Worm (Caenorhabditis elegans) whole organism, L2 larva: ENCODE results near the gene sek-6.

ENCODE experiments used
- R02D3.7 ChIP-seq: fragments of 150-350 bp; optimal IDR thresholded peaks from 2 replicates; lab custom pipeline; 2014; ENCODE audit warnings: missing biosample characterization, missing genetic modification characterization
- dmd-4 ChIP-seq: sonication (generic microtip); optimal IDR thresholded peaks from 2 replicates; lab custom pipeline; 2017; ENCODE audit warnings: missing biosample characterization, missing genetic modification characterization
- egl-27 ChIP-seq: sonication (generic microtip); optimal IDR thresholded peaks from 3 replicates; lab custom pipeline; 2017; ENCODE audit warnings: missing biosample characterization, missing genetic modification reagents, missing genetic modification characterization
- elt-1 ChIP-seq: fragments of 150-350 bp; optimal IDR thresholded peaks from 2 replicates; lab custom pipeline; 2014; ENCODE audit warnings: missing biosample characterization, missing genetic modification characterization
- lin-13 ChIP-seq: fragments of 150-350 bp; optimal IDR thresholded peaks from 2 replicates; lab custom pipeline; 2014; ENCODE audit warnings: missing biosample characterization, missing genetic modification reagents, missing genetic modification characterization
- lin-39 ChIP-seq: fragments of 150-350 bp; optimal IDR thresholded peaks from 2 replicates; lab custom pipeline; 2014; ENCODE audit warnings: missing biosample characterization, missing genetic modification reagents, missing genetic modification characterization
- nhr-10 ChIP-seq: sonication (generic microtip); optimal IDR thresholded peaks from 2 replicates; lab custom pipeline; 2017; ENCODE audit warnings: missing biosample characterization, missing genetic modification characterization
- nhr-25 ChIP-seq: fragments of 150-350 bp; sonication (generic microtip); optimal IDR thresholded peaks from 3 replicates; lab custom pipeline; 2014; ENCODE audit warnings: missing biosample characterization, missing genetic modification characterization
- nhr-6 ChIP-seq: fragments of 150-350 bp; optimal IDR thresholded peaks from 2 replicates; lab custom pipeline; 2014; ENCODE audit warnings: missing biosample characterization, missing genetic modification characterization
- nhr-77 ChIP-seq: fragments of 150-350 bp; optimal IDR thresholded peaks from 2 replicates; lab custom pipeline; 2014; ENCODE audit warnings: missing biosample characterization, missing genetic modification characterization
- snpc-4 ChIP-seq: fragments of 150-350 bp; optimal IDR thresholded peaks from 2 replicates; lab custom pipeline; 2014; ENCODE audit warnings: missing biosample characterization, missing genetic modification characterization
- unc-39 ChIP-seq: fragments of 150-350 bp; optimal IDR thresholded peaks from 2 replicates; lab custom pipeline; 2014; ENCODE audit warnings: missing biosample characterization, missing genetic modification characterization
- unc-62 ChIP-seq: fragments of 150-350 bp; optimal IDR thresholded peaks from 2 replicates; lab custom pipeline; 2014; ENCODE audit warnings: missing biosample characterization, missing genetic modification reagents, missing genetic modification characterization

DNA sequence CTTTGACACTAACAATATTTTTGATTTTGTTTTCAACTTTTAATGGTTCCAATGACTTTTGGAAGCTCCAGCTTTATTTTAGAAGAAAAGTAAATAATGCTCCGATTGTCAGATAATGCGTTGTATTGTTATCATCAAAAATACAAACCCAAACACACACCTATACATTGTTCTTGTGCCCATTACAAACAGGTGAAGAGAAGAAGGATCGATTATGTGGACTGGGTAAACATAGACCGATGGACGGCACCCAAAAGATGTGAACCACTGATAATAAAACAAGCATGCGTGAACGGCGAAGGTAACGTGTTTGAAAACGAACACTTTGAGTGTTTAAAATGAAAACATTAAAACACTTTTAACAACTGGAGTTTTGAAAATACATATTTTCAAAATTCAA is 43.8 kb upstream of the sek-6 start:
- TF ChIP-seq nhr-6 (tag; lab: Kevin White, UChicago) (no peak), nhr-25 (tag; lab: Kevin White, UChicago) (no peak), lin-39 (tag; lab: Kevin White, UChicago) (no peak), unc-39 (no peak), elt-1 (tag; lab: Kevin White, UChicago) (no peak), nhr-77 (tag; lab: Kevin White, UChicago) (no peak), snpc-4 (tag; lab: Kevin White, UChicago) (no peak), lin-13 (GFP tag; lab: Kevin White, UChicago) (no peak), R02D3.7 (tag; lab: Kevin White, UChicago) (no peak), dmd-4 (no peak), unc-62 (GFP tag; lab: Kevin White, UChicago) (no peak), egl-27 (tag; lab: Kevin White, UChicago) (no peak), nhr-10 (tag; lab: Kevin White, UChicago) (no peak)
